Fruit fly (Drosophila melanogaster): ENCODE results near the gene Spn77Bc.

Spn77Bc gene

dm6 chr3L:20347762-20348580 is 5.5 kb downstream of the Spn77Bc start, which contains the start of the genes Rbbp5 and eRF1 (continued):
- TF ChIP-seq mld (GFP tag; IDR thresholded peaks at IDR 0.05; ENCODE audit: partially characterized antibody) (peak; percentile 91), Awh (GFP tag; IDR thresholded peaks at IDR 0.05) (peak; percentile 75), CG31388 (GFP tag; optimal IDR thresholded peaks at IDR 0.05) (peak; percentile 65), CG10979 (tag; optimal IDR thresholded peaks at IDR 0.05) (peak; percentile 63), hbn (GFP tag; IDR thresholded peaks at IDR 0.05; ENCODE audit: partially characterized antibody) (peak; percentile 79), Ptx1 (GFP tag; IDR thresholded peaks at IDR 0.05) (peak; percentile 81), ems (GFP tag; optimal IDR thresholded peaks at IDR 0.05) (peak; percentile 58), Gsc (GFP tag; IDR thresholded peaks at IDR 0.05) (no peak), CG12155 (GFP tag; optimal IDR thresholded peaks at IDR 0.05) (peak; percentile 78), fd96Cb (tag; optimal IDR thresholded peaks at IDR 0.05) (peak; percentile 58), Elba2 (GFP tag; optimal IDR thresholded peaks at IDR 0.05) (peak; percentile 53), Hey (tag; optimal IDR thresholded peaks at IDR 0.05) (no peak), CG5180 (GFP tag; optimal IDR thresholded peaks at IDR 0.05) (no peak), CG2678 (tag; optimal IDR thresholded peaks at IDR 0.05) (peak; percentile 80), unpg (GFP tag; optimal IDR thresholded peaks at IDR 0.05) (peak; percentile 73), CG11085 (GFP tag; IDR thresholded peaks at IDR 0.05) (no peak; the same call in 1 of the 2 replicates), ato (GFP tag; IDR thresholded peaks at IDR 0.05; ENCODE audit: partially characterized antibody) (peak; percentile 81), Nf-YB (GFP tag; optimal IDR thresholded peaks at IDR 0.05) (peak; percentile 44), Sox102F (GFP tag; optimal IDR thresholded peaks at IDR 0.05) (no peak), CG12219 (GFP tag; optimal IDR thresholded peaks at IDR 0.05) (no peak), D19B (GFP tag; optimal IDR thresholded peaks at IDR 0.05) (no peak), CG3281 (GFP tag; optimal IDR thresholded peaks at IDR 0.05) (peak; percentile 30), Asciz (GFP tag; optimal IDR thresholded peaks at IDR 0.05) (no peak), yki (optimal IDR thresholded peaks at IDR 0.05) (no peak), knrl (GFP tag; IDR thresholded peaks at IDR 0.05; ENCODE audit: partially characterized antibody) (peak; percentile 93), NC2β (GFP tag; optimal IDR thresholded peaks at IDR 0.05) (no peak), C15 (GFP tag; IDR thresholded peaks at IDR 0.05) (peak; percentile 66; the same call in 1 of the 3 replicates), oc (tag; optimal IDR thresholded peaks at IDR 0.05) (no peak), HHEX (GFP tag; optimal IDR thresholded peaks at IDR 0.05) (no peak), Poxn (GFP tag; IDR thresholded peaks at IDR 0.05) (no peak), pfk (GFP tag; optimal IDR thresholded peaks at IDR 0.05) (no peak), schlank (tag; optimal IDR thresholded peaks at IDR 0.05) (no peak), pan (optimal IDR thresholded peaks at IDR 0.05) (no peak), pan (GFP tag; optimal IDR thresholded peaks at IDR 0.05 in 1 of 2, IDR thresholded peaks at IDR 0.05 in 1 of 2) (peak in 1 of 2 experiments; percentile 74), CG9437 (GFP tag; optimal IDR thresholded peaks at IDR 0.05) (peak; percentile 48), CG11695 (GFP tag; IDR thresholded peaks at IDR 0.05) (0 out of 3 replicates have a peak, but pooled peaks have one; percentile 10), CG6683 (GFP tag; optimal IDR thresholded peaks at IDR 0.05) (no peak), dmrt99B (tag; optimal IDR thresholded peaks at IDR 0.05) (no peak), Jarid2 (GFP tag; optimal IDR thresholded peaks at IDR 0.05) (no peak), Dref (GFP tag; IDR thresholded peaks at IDR 0.05) (peak; percentile 92), sob (GFP tag; IDR thresholded peaks at IDR 0.05) (peak; percentile 85), BtbVII (GFP tag; optimal IDR thresholded peaks at IDR 0.05) (peak; percentile 47), ro (GFP tag; IDR thresholded peaks at IDR 0.05) (no peak), Gug (GFP tag; IDR thresholded peaks at IDR 0.05) (peak; percentile 85; the same call in 3 of the 4 replicates), Tbp (GFP tag; optimal IDR thresholded peaks at IDR 0.05) (no peak), twi (tag; optimal IDR thresholded peaks at IDR 0.05) (peak; percentile 59), CG1647 (GFP tag; optimal IDR thresholded peaks at IDR 0.05) (peak; percentile 62), chinmo (GFP tag; IDR thresholded peaks at IDR 0.05; ENCODE audit: partially characterized antibody) (no peak), CG7786 (GFP tag; optimal IDR thresholded peaks at IDR 0.05) (peak; percentile 56)
